Worm (Caenorhabditis elegans) whole organism, late embryonic: ENCODE results near the gene F44G4.1.

Experiments used
- C08G9.2 ChIP-seq: sonication (generic microtip); optimal IDR thresholded peaks from 2 replicates; lab custom pipeline; 2016; ENCODE audit warnings: mild to moderate bottlenecking, missing genetic modification characterization, moderate library complexity, missing compliant biosample characterization
- K02D7.2 ChIP-seq: sonication (generic microtip); optimal IDR thresholded peaks from 2 replicates; lab custom pipeline; 2017; ENCODE audit warnings: mild to moderate bottlenecking, missing genetic modification characterization, missing compliant biosample characterization
- K09A11.1 ChIP-seq: sonication (generic microtip); optimal IDR thresholded peaks from 2 replicates; lab custom pipeline; 2017; ENCODE audit warnings: antibody characterized with exemption, mild to moderate bottlenecking, missing genetic modification characterization, missing compliant biosample characterization; ENCODE audit not compliant: insufficient read depth
- ama-1 ChIP-seq: fragments of 150-350 bp; optimal IDR thresholded peaks from 2 replicates; lab custom pipeline; 2014
- ceh-18 ChIP-seq: sonication (generic microtip); optimal IDR thresholded peaks from 2 replicates; lab custom pipeline; 2016; ENCODE audit warnings: missing genetic modification characterization, missing compliant biosample characterization
- ceh-19 ChIP-seq: fragments of 200-800 bp; sonication (Bioruptor generic); optimal IDR thresholded peaks from 2 replicates; lab custom pipeline; 2018; ENCODE audit warnings: mild to moderate bottlenecking, missing genetic modification characterization, missing compliant biosample characterization
- ceh-2 ChIP-seq: sonication (generic microtip); optimal IDR thresholded peaks from 2 replicates; lab custom pipeline; 2016; ENCODE audit warnings: missing genotype, missing genetic modification characterization, missing compliant biosample characterization
- ceh-31 ChIP-seq: sonication (generic microtip); optimal IDR thresholded peaks from 2 replicates; lab custom pipeline; 2016; ENCODE audit warnings: missing genetic modification characterization, missing compliant biosample characterization
- ceh-34 ChIP-seq: sonication (generic microtip); optimal IDR thresholded peaks from 2 replicates; lab custom pipeline; 2016; ENCODE audit warnings: mild to moderate bottlenecking, missing genetic modification characterization, missing compliant biosample characterization
- ceh-45 ChIP-seq: fragments of 200-800 bp; sonication (Bioruptor generic); IDR thresholded peaks from 2 replicates; pipeline ENCODE4 v1.3.6; 2022; ENCODE audit warnings: missing genetic modification reagents, missing genetic modification characterization, missing compliant biosample characterization
- ceh-6 ChIP-seq: fragments of 200-800 bp; sonication (Bioruptor generic); optimal IDR thresholded peaks from 2 replicates; lab custom pipeline; 2018; ENCODE audit warnings: mild to moderate bottlenecking, missing genetic modification characterization, missing compliant biosample characterization
- dmd-4 ChIP-seq: sonication (generic microtip); optimal IDR thresholded peaks from 2 replicates; lab custom pipeline; 2016; ENCODE audit warnings: borderline replicate concordance, missing genetic modification characterization, missing compliant biosample characterization
- dve-1 ChIP-seq: sonication (generic microtip); optimal IDR thresholded peaks from 2 replicates; lab custom pipeline; 2017; ENCODE audit warnings: antibody characterized with exemption, mild to moderate bottlenecking, missing genetic modification characterization, missing compliant biosample characterization
- elt-2 ChIP-seq: sonication (generic microtip); optimal IDR thresholded peaks from 2 replicates; lab custom pipeline; 2016; ENCODE audit warnings: missing genetic modification reagents, missing genetic modification characterization, missing compliant biosample characterization
- elt-4 ChIP-seq: sonication (generic microtip); optimal IDR thresholded peaks from 2 replicates; lab custom pipeline; 2016; ENCODE audit warnings: missing genetic modification characterization, missing compliant biosample characterization
- eyg-1 ChIP-seq: sonication (generic microtip); optimal IDR thresholded peaks from 2 replicates; lab custom pipeline; 2016; ENCODE audit warnings: missing genotype, missing genetic modification characterization, missing compliant biosample characterization
- fax-1 ChIP-seq: sonication (generic microtip); optimal IDR thresholded peaks from 2 replicates; lab custom pipeline; 2016; ENCODE audit warnings: missing genotype, missing genetic modification characterization, missing compliant biosample characterization
- fkh-10 ChIP-seq: fragments of 150-350 bp; optimal IDR thresholded peaks from 2 replicates; lab custom pipeline; 2014; ENCODE audit warnings: missing biosample characterization, missing genetic modification reagents, missing genetic modification characterization
- hlh-30 ChIP-seq: sonication (generic microtip); optimal IDR thresholded peaks from 2 replicates; lab custom pipeline; 2017; ENCODE audit warnings: antibody characterized with exemption, missing genetic modification characterization, missing compliant biosample characterization; ENCODE audit not compliant: insufficient read depth
- hlh-6 ChIP-seq: sonication (generic microtip); optimal IDR thresholded peaks from 2 replicates; lab custom pipeline; 2016; ENCODE audit warnings: missing genotype, missing genetic modification characterization, missing compliant biosample characterization
- lim-6 ChIP-seq: sonication (generic microtip); optimal IDR thresholded peaks from 2 replicates; lab custom pipeline; 2016; ENCODE audit warnings: missing genetic modification characterization, missing compliant biosample characterization
- lin-11 ChIP-seq: fragments of 200-800 bp; sonication (Bioruptor generic); optimal IDR thresholded peaks from 2 replicates; lab custom pipeline; 2018; ENCODE audit warnings: mild to moderate bottlenecking, missing genetic modification characterization, missing compliant biosample characterization
- mec-3 ChIP-seq: sonication (generic microtip); optimal IDR thresholded peaks from 2 replicates; lab custom pipeline; 2016; ENCODE audit warnings: borderline replicate concordance, missing genetic modification characterization, missing compliant biosample characterization
- nfya-1 ChIP-seq: sonication (generic microtip); optimal IDR thresholded peaks from 2 replicates; lab custom pipeline; 2017; ENCODE audit warnings: missing genetic modification characterization, mild to moderate bottlenecking, missing compliant biosample characterization, antibody characterized with exemption, moderate library complexity
- pat-9 ChIP-seq: fragments of 200-800 bp; sonication (Bioruptor generic); optimal IDR thresholded peaks from 2 replicates; lab custom pipeline; 2018; ENCODE audit warnings: mild to moderate bottlenecking, missing genetic modification characterization, moderate library complexity, missing compliant biosample characterization
- pax-1 ChIP-seq: fragments of 150-350 bp; optimal IDR thresholded peaks from 2 replicates; lab custom pipeline; 2014; ENCODE audit warnings: missing biosample characterization, missing genetic modification characterization
- pha-4 ChIP-seq: fragments of 150-350 bp; optimal IDR thresholded peaks from 2 replicates; lab custom pipeline; 2018; ENCODE audit warnings: missing biosample characterization, missing genetic modification reagents, missing genetic modification characterization
- pqm-1 ChIP-seq: sonication (generic microtip); optimal IDR thresholded peaks from 2 replicates; lab custom pipeline; 2016; ENCODE audit warnings: missing genetic modification characterization, missing compliant biosample characterization
- ref-2 ChIP-seq: sonication (generic microtip); optimal IDR thresholded peaks from 2 replicates; lab custom pipeline; 2016; ENCODE audit warnings: missing genetic modification characterization, missing compliant biosample characterization
- rnt-1 ChIP-seq: sonication (generic microtip); optimal IDR thresholded peaks from 2 replicates; lab custom pipeline; 2016; ENCODE audit warnings: missing genetic modification characterization, missing compliant biosample characterization
- sdc-2 ChIP-seq: sonication (generic microtip); optimal IDR thresholded peaks from 2 replicates; lab custom pipeline; 2016; ENCODE audit warnings: missing genotype, missing genetic modification characterization, missing compliant biosample characterization
- sox-4 ChIP-seq: sonication (generic microtip); optimal IDR thresholded peaks from 2 replicates; lab custom pipeline; 2017; ENCODE audit warnings: mild to moderate bottlenecking, missing genetic modification characterization, inconsistent platforms, missing compliant biosample characterization
- syd-9 ChIP-seq: sonication (generic microtip); optimal IDR thresholded peaks from 2 replicates; lab custom pipeline; 2016; ENCODE audit warnings: mild to moderate bottlenecking, missing genetic modification characterization, moderate library complexity, missing compliant biosample characterization
- unc-3 ChIP-seq, 2 experiments: fragments of 200-800 bp in 1 of 2; sonication (Bioruptor generic) in 1 of 2; sonication (generic microtip) in 1 of 2; conservative IDR thresholded peaks in 1 of 2; optimal IDR thresholded peaks in 1 of 2; 2 replicates each; pipeline versions ENCODE4 v1.3.6 to Lab custom; 2016 to 2022; ENCODE audit warnings: missing compliant biosample characterization in 2 of 2, missing genetic modification characterization in 2 of 2, missing genetic modification reagents in 1 of 2
- unc-42 ChIP-seq: sonication (generic microtip); optimal IDR thresholded peaks from 2 replicates; lab custom pipeline; 2016; ENCODE audit warnings: missing genotype, missing genetic modification characterization, missing compliant biosample characterization
- zip-5 ChIP-seq: sonication (generic microtip); optimal IDR thresholded peaks from 2 replicates; lab custom pipeline; 2016; ENCODE audit warnings: missing genetic modification characterization, missing compliant biosample characterization

Gene F44G4.1

DNA sequence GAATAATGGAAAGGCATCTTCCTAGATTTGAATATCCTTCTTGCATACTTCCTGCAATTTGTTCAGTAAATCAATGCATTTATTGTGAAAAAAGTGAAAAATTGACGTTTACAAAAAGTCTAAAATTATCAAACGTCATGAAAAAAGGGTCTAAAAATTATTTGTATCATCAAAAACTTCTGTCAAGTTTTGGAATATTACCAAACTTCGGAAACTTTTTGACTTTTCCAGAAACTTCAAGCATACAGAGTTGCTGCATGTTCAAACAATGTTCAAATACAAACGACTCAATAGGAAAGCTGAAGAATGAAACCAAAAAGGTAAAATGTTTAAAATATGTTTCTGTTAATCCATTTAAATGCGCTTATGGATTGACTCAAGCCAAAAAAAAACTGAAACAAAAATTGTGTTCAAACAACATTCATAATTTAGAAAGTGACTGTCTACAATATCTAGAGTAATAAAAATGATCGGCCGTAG, 7.3 kb downstream of the F44G4.1 start, which contains the start of gene F44G4.6:
Gene F44G4.6 (minus strand): TSS at position 51 of the 480 bp plus-strand sequence.
- TF ChIP-seq unc-42 (tag; lab: Kevin White, UChicago) (no peak), mec-3 (tag; lab: Kevin White, UChicago) (no peak), nfya-1 (no peak), ceh-6 (GFP tag; lab: Kevin White, UChicago) (no peak)

DNA sequence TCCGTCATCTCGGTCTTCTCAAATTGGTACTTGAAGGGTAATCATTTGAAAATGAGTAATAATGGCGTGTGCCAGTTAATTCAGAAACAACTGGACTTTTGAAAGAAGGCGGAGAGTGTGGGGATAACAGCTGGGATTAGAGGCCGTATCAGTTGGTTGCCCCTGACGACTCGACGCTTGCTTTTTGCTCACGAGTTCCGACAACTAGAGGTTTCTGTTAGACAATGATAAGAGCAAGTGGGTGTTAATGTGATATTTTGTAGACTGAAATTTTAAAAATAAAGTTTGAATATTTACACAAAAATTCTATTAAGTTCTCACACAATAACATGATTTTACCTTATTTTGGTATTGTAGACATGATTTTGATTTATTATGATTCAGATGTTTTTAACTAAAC, 10.6 kb downstream of the F44G4.1 start, which contains the start of gene F44G4.7:
Gene F44G4.7 (minus strand): TSS at position 101 of the 400 bp plus-strand sequence.
- no peak for TF ChIP-seq hlh-6
- no peak for TF ChIP-seq pat-9
- TF ChIP-seq K02D7.2 (tag; lab: Kevin White, UChicago): no peak
- no peak for TF ChIP-seq elt-2 (tag; lab: Kevin White, UChicago)
- no peak for TF ChIP-seq lim-6
- TF ChIP-seq rnt-1: no peak
- TF ChIP-seq elt-4 (tag; lab: Kevin White, UChicago): no peak
- TF ChIP-seq ceh-18 (tag; lab: Kevin White, UChicago): no peak
- TF ChIP-seq C08G9.2 (tag; lab: Kevin White, UChicago): no peak
- no peak for TF ChIP-seq syd-9
- TF ChIP-seq pha-4: no peak
- no peak for TF ChIP-seq lin-11 (tag; lab: Kevin White, UChicago)
- no peak for TF ChIP-seq hlh-30 (tag; lab: Kevin White, UChicago)

DNA sequence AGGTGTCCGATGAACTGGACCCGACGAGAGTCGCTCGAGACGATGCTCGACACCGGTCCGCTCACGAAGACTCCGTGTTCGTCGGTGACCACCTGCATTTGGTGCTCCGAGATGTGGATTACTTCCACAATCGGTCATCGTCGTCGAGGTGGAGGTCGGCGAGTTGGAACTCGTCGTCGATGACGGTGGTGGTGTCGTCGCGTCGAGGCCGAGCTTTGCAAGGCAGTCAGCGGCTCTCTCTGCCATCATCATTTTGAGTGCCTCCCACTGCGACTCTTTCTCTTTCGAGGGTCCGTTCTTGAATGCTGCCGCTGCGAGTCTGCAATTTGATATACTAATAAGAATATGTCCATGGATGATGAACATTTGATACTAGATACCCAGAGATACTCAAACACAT, 13.3 kb downstream of the F44G4.1 start:
- TF ChIP-seq dmd-4 (tag; lab: Kevin White, UChicago) (no peak), pax-1 (tag; lab: Kevin White, UChicago) (no peak), mec-3 (tag; lab: Kevin White, UChicago) (no peak), K09A11.1 (tag; lab: Kevin White, UChicago) (no peak), eyg-1 (tag; lab: Kevin White, UChicago) (no peak), sdc-2 (tag; lab: Kevin White, UChicago) (no peak), syd-9 (no peak), ama-1 (lab: Kevin White, UChicago) (no peak), fax-1 (no peak), ceh-45 (no peak)

DNA sequence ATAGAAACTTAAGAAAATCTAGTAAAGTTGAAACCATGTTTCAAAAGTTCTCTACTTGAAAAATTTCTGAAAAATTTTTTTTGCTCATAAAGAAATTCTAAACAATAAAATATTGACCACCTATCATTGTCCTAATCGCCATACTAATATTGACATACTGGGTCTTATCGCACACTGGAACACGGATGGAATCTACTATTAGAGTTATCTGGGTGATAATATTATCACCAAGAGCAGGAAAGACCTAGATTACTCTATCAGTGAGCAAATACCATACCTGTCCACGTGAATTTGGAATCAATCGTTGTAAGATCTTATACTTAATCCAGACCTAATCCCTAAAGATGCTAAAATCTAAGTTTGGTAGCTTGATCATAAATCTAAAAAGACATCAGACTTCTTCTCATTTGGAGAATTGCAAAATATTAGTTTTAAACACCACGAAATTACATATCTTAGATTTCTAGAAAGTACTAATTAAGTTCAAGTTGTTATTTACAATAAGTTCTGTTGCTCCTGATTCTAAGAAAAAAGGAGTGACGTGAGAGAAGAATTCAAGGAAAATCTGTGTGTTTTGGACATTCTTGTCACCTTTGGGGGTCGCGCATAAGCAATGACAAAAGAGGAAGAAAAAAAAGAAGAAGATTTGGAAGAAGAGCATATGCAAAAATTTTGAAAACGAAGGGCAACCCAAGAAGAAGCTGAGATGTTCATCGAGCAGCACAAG, 15.7 kb downstream of the F44G4.1 start:
- TF ChIP-seq elt-2 (tag; lab: Kevin White, UChicago): peak; percentile 98
- TF ChIP-seq sox-4 (tag; lab: Kevin White, UChicago): no peak
- TF ChIP-seq dve-1 (tag; lab: Kevin White, UChicago): peak; percentile 15

DNA sequence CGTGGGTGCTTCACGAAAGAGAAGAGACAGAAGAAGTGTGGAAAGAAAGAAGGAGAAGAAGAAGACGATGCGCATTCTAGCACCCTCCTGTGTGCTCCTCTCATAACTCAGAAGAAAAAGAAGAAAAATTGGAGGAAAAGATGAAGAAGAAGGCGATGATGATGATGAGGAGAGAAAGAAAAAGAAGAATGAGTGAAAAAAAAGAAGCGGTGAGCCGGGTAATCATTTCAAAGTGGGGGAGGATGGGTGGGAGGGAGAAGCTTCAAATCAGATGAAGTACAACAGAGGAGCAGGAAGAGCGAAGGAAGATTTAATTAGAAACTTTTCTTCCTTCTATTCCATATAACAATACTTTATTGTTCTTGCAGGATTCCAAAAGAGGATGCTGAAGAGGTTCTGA, 16.3 kb downstream of the F44G4.1 start:
- TF ChIP-seq ceh-19 (GFP tag; lab: Kevin White, UChicago) (peak; percentile 15), ceh-31 (tag; lab: Kevin White, UChicago) (peak; percentile 17), unc-42 (tag; lab: Kevin White, UChicago) (peak; percentile 82), ref-2 (tag; lab: Kevin White, UChicago) (no peak)

DNA sequence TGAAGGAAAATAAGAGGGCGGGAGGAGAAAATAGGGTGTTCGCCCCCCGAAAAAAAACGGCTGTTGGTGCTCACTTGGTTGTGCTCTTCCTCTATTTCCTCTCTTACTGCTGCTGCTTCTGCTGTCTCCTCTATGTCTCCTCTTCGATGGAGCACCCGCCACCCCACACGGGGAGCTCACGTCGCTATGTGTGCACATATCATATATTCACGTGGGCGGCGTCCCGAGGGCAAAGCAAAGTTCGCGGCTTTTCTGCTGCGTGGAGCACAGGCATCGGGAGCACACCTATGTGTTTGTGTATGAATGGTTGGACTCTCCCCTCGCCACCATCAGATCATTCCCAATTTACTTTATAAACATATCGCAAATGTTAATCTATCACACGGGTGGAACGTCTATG, 18.9 kb downstream of the F44G4.1 start:
- TF ChIP-seq ceh-2 (tag; lab: Kevin White, UChicago): no peak
- TF ChIP-seq elt-4 (tag; lab: Kevin White, UChicago): peak; percentile 23
- no peak for TF ChIP-seq zip-5 (tag; lab: Kevin White, UChicago)
- peak; percentile 42 for TF ChIP-seq ceh-18 (tag; lab: Kevin White, UChicago)
- TF ChIP-seq ceh-31 (tag; lab: Kevin White, UChicago): peak; percentile 9
- no peak for TF ChIP-seq pqm-1 (tag; lab: Kevin White, UChicago)
- peak; percentile 61 for TF ChIP-seq ceh-34 (tag; lab: Kevin White, UChicago)
- TF ChIP-seq mec-3 (tag; lab: Kevin White, UChicago): peak; percentile 64
- TF ChIP-seq ref-2 (tag; lab: Kevin White, UChicago): peak; percentile 14
- no peak for TF ChIP-seq unc-3 (GFP tag; conservative IDR thresholded peaks at IDR 0.05; lab: Robert Waterston, UW)
- no peak for TF ChIP-seq unc-3 (tag; optimal IDR thresholded peaks at IDR 0.05; lab: Kevin White, UChicago)
- TF ChIP-seq fkh-10: no peak
- TF ChIP-seq sdc-2 (tag; lab: Kevin White, UChicago): peak; percentile 39
- TF ChIP-seq lin-11 (tag; lab: Kevin White, UChicago): no peak
- TF ChIP-seq hlh-30 (tag; lab: Kevin White, UChicago): peak; percentile 65
- TF ChIP-seq ama-1 (lab: Kevin White, UChicago): no peak
- no peak for TF ChIP-seq C08G9.2 (tag; lab: Kevin White, UChicago)
